Worm (Caenorhabditis elegans) whole organism, young adult: ENCODE results near the gene F54B11.8.

Experiments
- C17E4.6 ChIP-seq: fragments of 200-800 bp; sonication (Bioruptor generic); IDR thresholded peaks from 2 replicates; pipeline ENCODE4 v1.3.6; 2022; ENCODE audit warnings: missing genetic modification reagents, missing genetic modification characterization, missing compliant biosample characterization
- F49E8.2 ChIP-seq: sonication (generic microtip); optimal IDR thresholded peaks from 3 replicates; lab custom pipeline; 2017; ENCODE audit warnings: missing genetic modification characterization, mild to moderate bottlenecking, missing compliant biosample characterization, antibody characterized with exemption, moderate library complexity; ENCODE audit not compliant: insufficient read depth
- F57A8.1 ChIP-seq: fragments of 200-800 bp; sonication (Bioruptor generic); optimal IDR thresholded peaks from 2 replicates; lab custom pipeline; 2018; ENCODE audit warnings: mild to moderate bottlenecking, missing genetic modification characterization, moderate library complexity, missing compliant biosample characterization
- F57C9.4 ChIP-seq: sonication (generic microtip); optimal IDR thresholded peaks from 2 replicates; lab custom pipeline; 2017; ENCODE audit warnings: mild to moderate bottlenecking, missing genetic modification characterization, missing compliant biosample characterization
- K12H6.12 ChIP-seq: fragments of 200-800 bp; sonication (Bioruptor generic); optimal IDR thresholded peaks from 2 replicates; lab custom pipeline; 2018; ENCODE audit warnings: mild to moderate bottlenecking, missing genetic modification characterization, missing compliant biosample characterization
- Y53G8AR.9 ChIP-seq: fragments of 200-800 bp; sonication (Bioruptor generic); conservative IDR thresholded peaks from 2 replicates; pipeline ENCODE4 v1.3.6; 2022; ENCODE audit warnings: missing genetic modification reagents, missing genetic modification characterization, missing compliant biosample characterization
- Y67H2A.10 ChIP-seq: fragments of 200-800 bp; sonication (Bioruptor generic); conservative IDR thresholded peaks from 2 replicates; pipeline ENCODE4 v1.3.6; 2022; ENCODE audit warnings: missing genetic modification reagents, missing genetic modification characterization, missing compliant biosample characterization
- Y95B8A.8 ChIP-seq: fragments of 200-800 bp; sonication (Bioruptor generic); IDR thresholded peaks from 2 replicates; pipeline ENCODE4 v1.3.6; 2022; ENCODE audit warnings: missing genetic modification reagents, missing genetic modification characterization, missing compliant biosample characterization
- ZK185.1 ChIP-seq: sonication (generic microtip); optimal IDR thresholded peaks from 2 replicates; lab custom pipeline; 2016; ENCODE audit warnings: mild to moderate bottlenecking, missing genetic modification characterization, missing compliant biosample characterization; ENCODE audit not compliant: poor library complexity, severe bottlenecking
- aptf-3 ChIP-seq: fragments of 200-800 bp; sonication (Bioruptor generic); IDR thresholded peaks from 2 replicates; pipeline ENCODE4 v1.3.6; 2022; ENCODE audit warnings: missing genetic modification characterization, missing compliant biosample characterization
- ceh-27 ChIP-seq: fragments of 200-800 bp; sonication (Bioruptor generic); optimal IDR thresholded peaks from 2 replicates; lab custom pipeline; 2018; ENCODE audit warnings: mild to moderate bottlenecking, missing genetic modification characterization, moderate library complexity, missing compliant biosample characterization
- ceh-58 ChIP-seq: fragments of 200-800 bp; sonication (Bioruptor generic); IDR thresholded peaks from 2 replicates; pipeline ENCODE4 v1.3.6; 2022; ENCODE audit warnings: missing genetic modification characterization, missing compliant biosample characterization
- ceh-79 ChIP-seq: sonication (generic microtip); optimal IDR thresholded peaks from 2 replicates; lab custom pipeline; 2017; ENCODE audit warnings: mild to moderate bottlenecking, missing genetic modification characterization, missing compliant biosample characterization
- ceh-91 ChIP-seq: fragments of 200-800 bp; sonication (Bioruptor generic); IDR thresholded peaks from 2 replicates; pipeline ENCODE4 v1.3.6; 2022; ENCODE audit warnings: missing genetic modification reagents, missing genetic modification characterization, missing compliant biosample characterization
- efl-1 ChIP-seq: fragments of 150-350 bp; optimal IDR thresholded peaks from 2 replicates; lab custom pipeline; 2014; ENCODE audit warnings: missing biosample characterization, missing genetic modification reagents, missing genetic modification characterization
- egl-44 ChIP-seq: fragments of 200-800 bp; sonication (Bioruptor generic); IDR thresholded peaks from 2 replicates; pipeline ENCODE4 v1.3.6; 2022; ENCODE audit warnings: missing genetic modification reagents, missing genetic modification characterization, missing compliant biosample characterization
- egrh-3 ChIP-seq: fragments of 200-800 bp; sonication (Bioruptor generic); IDR thresholded peaks from 2 replicates; pipeline ENCODE4 v1.3.6; 2022; ENCODE audit warnings: missing genetic modification reagents, missing genetic modification characterization, missing compliant biosample characterization
- ekl-4 ChIP-seq: fragments of 200-800 bp; sonication (Bioruptor generic); IDR thresholded peaks from 2 replicates; pipeline ENCODE4 v1.3.6; 2022; ENCODE audit warnings: missing genetic modification reagents, missing genetic modification characterization, missing compliant biosample characterization
- hlh-26 ChIP-seq: fragments of 200-800 bp; sonication (Bioruptor generic); conservative IDR thresholded peaks from 2 replicates; pipeline ENCODE4 v1.3.6; 2022; ENCODE audit warnings: missing genetic modification reagents, missing genetic modification characterization, missing compliant biosample characterization
- hmg-1.2 ChIP-seq: fragments of 200-800 bp; sonication (Bioruptor generic); IDR thresholded peaks from 2 replicates; pipeline ENCODE4 v1.3.6; 2022; ENCODE audit warnings: missing genetic modification reagents, missing genetic modification characterization, missing compliant biosample characterization
- let-607 ChIP-seq, 2 experiments: fragments of 200-800 bp in 1 of 2; sonication (Bioruptor generic) in 1 of 2; sonication (generic microtip) in 1 of 2; optimal IDR thresholded peaks; 2 replicates each; lab custom pipeline; 2016 to 2018; ENCODE audit warnings: mild to moderate bottlenecking in 2 of 2, missing compliant biosample characterization in 2 of 2, missing genetic modification characterization in 2 of 2, moderate library complexity in 2 of 2, missing genotype in 1 of 2
- lin-54 ChIP-seq: fragments of 200-800 bp; sonication (Bioruptor generic); optimal IDR thresholded peaks from 2 replicates; lab custom pipeline; 2018; ENCODE audit warnings: mild to moderate bottlenecking, missing genetic modification characterization, missing compliant biosample characterization
- lsy-27 ChIP-seq: sonication (generic microtip); optimal IDR thresholded peaks from 2 replicates; lab custom pipeline; 2017; ENCODE audit warnings: missing genetic modification characterization, mild to moderate bottlenecking, missing compliant biosample characterization, antibody characterized with exemption, missing genotype, borderline replicate concordance; ENCODE audit not compliant: insufficient read depth
- madf-3 ChIP-seq: fragments of 200-800 bp; sonication (Bioruptor generic); IDR thresholded peaks from 2 replicates; pipeline ENCODE4 v1.3.6; 2022; ENCODE audit warnings: missing genetic modification reagents, missing genetic modification characterization, missing compliant biosample characterization
- mcd-1 ChIP-seq: fragments of 200-800 bp; sonication (Bioruptor generic); IDR thresholded peaks from 2 replicates; pipeline ENCODE4 v1.3.6; 2022; ENCODE audit warnings: missing genetic modification reagents, missing genetic modification characterization, missing compliant biosample characterization
- rec-8 ChIP-seq, 2 experiments: sonication (generic microtip); optimal IDR thresholded peaks; 2 replicates each; lab custom pipeline; 2016; ENCODE audit warnings: mild to moderate bottlenecking in 2 of 2, missing genetic modification characterization in 2 of 2, missing genetic modification reagents in 2 of 2, missing genotype in 2 of 2, missing biosample characterization in 1 of 2, missing compliant biosample characterization in 1 of 2, moderate library complexity in 1 of 2
- sdz-38 ChIP-seq: sonication (generic microtip); optimal IDR thresholded peaks from 2 replicates; lab custom pipeline; 2016; ENCODE audit warnings: missing genotype, missing genetic modification characterization, missing compliant biosample characterization
- snpc-1.3 ChIP-seq: sonication (generic microtip); optimal IDR thresholded peaks from 2 replicates; lab custom pipeline; 2017; ENCODE audit warnings: missing genetic modification characterization, mild to moderate bottlenecking, missing compliant biosample characterization, antibody characterized with exemption, moderate library complexity, missing genotype, missing genetic modification reagents; ENCODE audit not compliant: insufficient read depth
- snpc-3.4 ChIP-seq: sonication (generic microtip); optimal IDR thresholded peaks from 2 replicates; lab custom pipeline; 2017; ENCODE audit warnings: missing genetic modification characterization, mild to moderate bottlenecking, missing compliant biosample characterization, antibody characterized with exemption, moderate library complexity, missing genotype, missing genetic modification reagents
- somi-1 ChIP-seq: fragments of 200-800 bp; sonication (Bioruptor generic); optimal IDR thresholded peaks from 2 replicates; lab custom pipeline; 2018; ENCODE audit warnings: mild to moderate bottlenecking, missing genetic modification characterization, missing compliant biosample characterization
- unc-130 ChIP-seq: sonication (generic microtip); optimal IDR thresholded peaks from 2 replicates; lab custom pipeline; 2016; ENCODE audit warnings: missing genetic modification reagents, missing genetic modification characterization, missing compliant biosample characterization
- zfh-2 ChIP-seq: fragments of 200-800 bp; sonication (Bioruptor generic); conservative IDR thresholded peaks from 2 replicates; pipeline ENCODE4 v1.3.6; 2022; ENCODE audit warnings: missing genetic modification reagents, missing genetic modification characterization, missing compliant biosample characterization
- ztf-22 ChIP-seq: fragments of 200-800 bp; sonication (Bioruptor generic); optimal IDR thresholded peaks from 2 replicates; lab custom pipeline; 2018; ENCODE audit warnings: mild to moderate bottlenecking, missing genetic modification characterization, moderate library complexity, missing compliant biosample characterization

F54B11.8 gene

DNA sequence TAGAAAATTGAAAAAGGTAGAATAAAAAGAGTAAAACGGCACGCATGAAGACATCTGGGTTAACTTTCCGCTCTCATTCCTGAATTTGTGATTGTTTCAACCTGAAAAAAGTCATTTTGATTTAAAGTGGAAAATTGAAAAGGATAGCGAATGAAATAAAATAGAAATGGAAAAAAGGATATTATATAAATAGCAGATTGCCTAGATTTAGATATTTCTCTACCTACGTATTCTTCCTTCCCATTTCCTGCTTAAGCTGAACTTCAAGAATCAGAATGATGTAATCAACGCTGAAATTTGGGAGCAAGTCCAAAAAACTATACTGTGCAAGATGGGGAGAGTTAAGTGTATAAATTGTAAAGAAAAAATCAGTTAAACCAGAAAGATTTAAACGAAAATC, 33.9 kb downstream of the F54B11.8 start, which contains the start of gene R01E6.7:
TSS of gene R01E6.7 (minus strand) at position 101 of the 400 bp plus-strand sequence.
- no peak for TF ChIP-seq snpc-3.4 (tag; lab: Kevin White, UChicago)

- no peak for TF ChIP-seq ceh-79 (tag; lab: Kevin White, UChicago)
- no peak for TF ChIP-seq mcd-1 (GFP tag; lab: Robert Waterston, UW)
- TF ChIP-seq ceh-58 (GFP tag; lab: Robert Waterston, UW): no peak
- TF ChIP-seq F57A8.1 (GFP tag; lab: Kevin White, UChicago): no peak
- TF ChIP-seq Y95B8A.8 (GFP tag; lab: Robert Waterston, UW): no peak
- TF ChIP-seq ZK185.1: no peak
- TF ChIP-seq Y53G8AR.9 (GFP tag; lab: Robert Waterston, UW): no peak
- TF ChIP-seq let-607 (tag; optimal IDR thresholded peaks at IDR 0.05; lab: Kevin White, UChicago): no peak
- no peak for TF ChIP-seq K12H6.12
- TF ChIP-seq hmg-1.2 (GFP tag; lab: Robert Waterston, UW): no peak
- TF ChIP-seq snpc-1.3 (tag; lab: Kevin White, UChicago): no peak
- TF ChIP-seq, all 124 proteins: peak for 0
These were observed 37.3 kb downstream of the F54B11.8 start, which contains the start of gene R01E6.2 for ce11 chrX:13566436-13566835. TSS of gene R01E6.2 (minus strand) at chrX:13566536.

DNA sequence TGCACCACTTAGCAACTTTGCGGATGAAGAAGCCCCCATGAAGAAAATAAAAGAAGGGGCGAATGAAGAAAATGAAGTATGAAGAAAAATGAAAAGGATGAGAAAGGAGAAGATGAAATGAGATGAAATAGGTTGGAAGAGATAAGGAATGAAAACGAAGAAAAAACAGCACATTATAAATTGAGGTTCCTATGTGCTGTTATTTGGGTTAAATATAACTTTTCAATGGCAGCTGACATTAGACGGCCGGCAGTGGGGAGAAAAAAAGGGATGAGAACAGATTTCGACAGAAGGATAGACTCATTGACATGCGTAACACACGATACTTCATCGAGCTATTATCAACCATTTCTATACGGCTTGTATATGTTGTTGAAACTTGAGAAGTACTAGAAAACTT, 41.8 kb downstream of the F54B11.8 start:
- TF ChIP-seq ekl-4 (GFP tag; lab: Robert Waterston, UW) (no peak), egrh-3 (GFP tag; lab: Robert Waterston, UW) (no peak), mcd-1 (GFP tag; lab: Robert Waterston, UW) (no peak), F49E8.2 (tag; lab: Kevin White, UChicago) (no peak), unc-130 (GFP tag; lab: Kevin White, UChicago) (no peak), C17E4.6 (GFP tag; lab: Robert Waterston, UW) (no peak), hlh-26 (GFP tag; lab: Robert Waterston, UW) (no peak), ceh-27 (GFP tag; lab: Kevin White, UChicago) (no peak), ZK185.1 (no peak), ztf-22 (GFP tag; lab: Kevin White, UChicago) (no peak), ceh-91 (no peak), F57C9.4 (no peak), sdz-38 (tag; lab: Kevin White, UChicago) (no peak)

DNA sequence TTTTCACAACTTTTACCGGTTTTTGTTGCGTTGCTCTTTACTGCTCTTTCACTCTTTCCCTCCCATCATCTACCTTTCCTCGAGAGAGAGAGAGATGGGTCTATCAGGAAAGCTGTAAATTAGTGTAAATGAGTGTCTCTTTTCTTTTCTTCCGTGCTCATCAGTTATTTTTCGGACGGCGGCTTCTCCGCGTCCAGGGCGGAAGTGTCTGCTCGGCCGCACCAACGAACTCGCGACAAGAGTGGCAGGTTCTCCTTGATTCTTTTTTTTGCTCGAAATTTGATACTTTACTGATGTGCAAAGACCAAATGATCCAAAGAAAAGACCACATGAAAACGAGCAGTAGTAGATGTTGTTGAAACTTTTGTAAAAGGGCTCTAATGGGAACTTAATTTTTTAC, 45.1 kb downstream of the F54B11.8 start:
- TF ChIP-seq F57A8.1 (GFP tag; lab: Kevin White, UChicago): no peak
- no peak; the same call in 1 of the 2 replicates for TF ChIP-seq zfh-2 (GFP tag; lab: Robert Waterston, UW)
- peak; percentile 7 for TF ChIP-seq somi-1 (GFP tag; lab: Kevin White, UChicago)
- TF ChIP-seq F49E8.2 (tag; lab: Kevin White, UChicago): no peak

DNA sequence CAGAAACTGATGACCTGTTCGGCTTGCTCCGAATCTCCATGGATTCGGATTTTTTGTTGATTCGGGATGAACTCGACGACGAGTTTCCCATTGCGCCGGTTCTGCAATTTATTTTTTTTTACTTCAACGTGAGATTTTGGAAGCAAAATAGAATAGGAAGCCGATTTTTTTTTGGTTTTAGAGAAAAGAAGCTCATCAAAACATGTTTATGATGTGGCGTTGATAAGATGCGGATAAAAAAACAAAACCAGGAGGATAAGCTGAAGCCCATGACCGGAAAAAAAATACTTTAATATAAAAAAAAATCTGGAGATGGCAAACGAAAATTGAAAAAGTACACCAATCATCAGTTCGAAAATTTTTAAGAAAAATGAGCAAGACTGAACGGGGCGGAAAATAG, 47.7 kb downstream of the F54B11.8 start, which contains the start of gene glb-20:
TSS of gene glb-20 (minus strand) at position 101 of the 400 bp plus-strand sequence.
- TF ChIP-seq Y67H2A.10 (no peak), madf-3 (GFP tag; lab: Robert Waterston, UW) (no peak), K12H6.12 (no peak)

DNA sequence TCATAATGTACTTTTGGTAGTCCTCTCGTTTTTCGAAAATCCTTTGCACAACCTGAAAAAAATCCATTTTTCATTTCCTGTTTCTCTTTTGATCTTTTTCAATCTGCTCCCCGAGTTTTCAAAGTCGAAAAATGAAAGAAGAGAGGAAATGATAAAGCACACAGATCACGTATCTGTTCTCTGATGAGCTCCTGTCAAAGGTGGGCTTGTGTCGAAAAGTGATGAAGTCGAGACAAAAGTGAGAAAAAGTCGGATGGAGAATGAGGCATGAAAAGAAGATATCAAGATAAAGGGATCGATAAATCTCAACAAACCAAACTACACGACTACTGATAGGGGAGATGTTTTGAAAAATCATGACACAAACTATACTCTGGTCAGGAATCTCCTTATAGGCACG, 48.6 kb downstream of the F54B11.8 start:
- no peak for TF ChIP-seq zfh-2 (GFP tag; lab: Robert Waterston, UW)
- no peak for TF ChIP-seq F57A8.1 (GFP tag; lab: Kevin White, UChicago)
- TF ChIP-seq lsy-27 (tag; lab: Kevin White, UChicago): no peak
- TF ChIP-seq egl-44 (GFP tag; lab: Robert Waterston, UW): no peak
- TF ChIP-seq rec-8 (tag; optimal IDR thresholded peaks at IDR 0.05; lab: Kevin White, UChicago): no peak
- no peak for TF ChIP-seq lin-54 (GFP tag; lab: Kevin White, UChicago)
- TF ChIP-seq unc-130 (GFP tag; lab: Kevin White, UChicago): no peak
- TF ChIP-seq snpc-3.4 (tag; lab: Kevin White, UChicago): no peak
- no peak for TF ChIP-seq efl-1 (GFP tag; lab: Kevin White, UChicago)
- TF ChIP-seq aptf-3: no peak
- no peak for TF ChIP-seq C17E4.6 (GFP tag; lab: Robert Waterston, UW)
